Worm (Caenorhabditis elegans) whole organism, midembryonic: ENCODE data around the gene F42A6.5.

Source experiments
- T22C8.4 ChIP-seq: fragments of 200-800 bp; sonication (Bioruptor generic); IDR thresholded peaks from 2 replicates; pipeline ENCODE4 v1.3.6; 2022; ENCODE audit warnings: missing genetic modification characterization, missing compliant biosample characterization
- cog-1 ChIP-seq: sonication (generic microtip); optimal IDR thresholded peaks from 2 replicates; lab custom pipeline; 2016; ENCODE audit warnings: missing genetic modification characterization, missing compliant biosample characterization
- ztf-29 ChIP-seq: fragments of 200-800 bp; sonication (Bioruptor generic); IDR thresholded peaks from 2 replicates; pipeline ENCODE4 v1.3.6; 2022; ENCODE audit warnings: missing genetic modification reagents, missing genetic modification characterization, missing compliant biosample characterization

DNA sequence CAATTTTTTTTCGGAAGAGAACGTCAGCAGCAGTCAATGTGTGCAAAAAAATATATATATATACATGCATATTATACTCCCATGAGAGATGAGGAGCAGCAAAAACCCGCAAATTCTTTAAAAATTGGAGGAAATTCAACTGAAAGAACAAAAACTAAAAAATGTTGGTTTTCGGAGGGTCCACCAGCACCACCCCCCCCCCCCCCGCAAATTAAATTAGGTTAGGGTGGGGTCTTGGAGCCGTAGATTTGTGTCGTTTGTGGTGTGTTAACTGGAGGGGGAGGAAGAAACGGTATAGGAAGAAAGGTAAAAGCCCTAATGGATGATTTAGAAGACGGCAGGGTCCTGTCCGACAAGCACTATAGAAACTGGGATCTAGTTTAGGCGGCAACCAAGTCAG is 16.7 kb upstream of the F42A6.5 start:
- TF ChIP-seq cog-1 (tag; lab: Kevin White, UChicago), result no peak
- TF ChIP-seq T22C8.4, result no peak
- no peak for TF ChIP-seq ztf-29
